Fruit fly (Drosophila melanogaster): ENCODE data around the gene Cyp40.

DNA sequence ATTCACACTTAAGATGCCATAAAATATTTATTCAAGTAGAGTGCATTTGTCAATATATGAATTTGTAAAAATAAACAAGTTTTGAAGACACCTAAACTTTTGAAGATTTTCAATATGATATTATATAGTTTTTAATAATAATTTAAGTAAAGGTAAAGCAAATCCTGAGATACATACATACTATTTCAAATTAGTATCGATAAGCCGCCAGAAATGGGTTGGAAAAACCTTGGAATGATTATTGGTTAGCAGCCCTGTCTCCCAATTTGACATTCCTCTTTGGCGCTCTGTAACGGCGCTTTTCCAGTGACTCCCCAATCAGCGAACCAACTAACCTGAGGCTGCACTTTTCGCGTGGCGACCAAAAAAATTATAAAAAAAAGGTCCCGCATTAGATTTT is 52.5 kb downstream of the Cyp40 start, which contains the start of gene alphaTub67C:
- TF ChIP-seq Hr39 (GFP tag; optimal IDR thresholded peaks at IDR 0.05) (no peak), net (GFP tag; optimal IDR thresholded peaks at IDR 0.05) (no peak), CG6792 (GFP tag; optimal IDR thresholded peaks at IDR 0.05) (no peak), Smox (GFP tag; optimal IDR thresholded peaks at IDR 0.05) (no peak)

Data from whole organism, prepupa.